Fruit fly (Drosophila melanogaster): ENCODE measurements around the gene Pits.

Gene Pits

dm6 chrX:12567663-12568062, 15.3 kb downstream of the Pits start (continued):
- TF ChIP-seq CG10669 (GFP tag; optimal IDR thresholded peaks at IDR 0.05) (peak; percentile 61), Hr4 (GFP tag; optimal IDR thresholded peaks at IDR 0.05) (peak; percentile 72), CG6276 (GFP tag; optimal IDR thresholded peaks at IDR 0.05) (peak; percentile 72), Hr38 (GFP tag; optimal IDR thresholded peaks at IDR 0.05) (no peak), CG10631 (GFP tag; optimal IDR thresholded peaks at IDR 0.05) (peak; percentile 68), CG34406 (GFP tag; optimal IDR thresholded peaks at IDR 0.05) (peak; percentile 71), CG6163 (GFP tag; IDR thresholded peaks at IDR 0.05) (peak; percentile 79), Hr39 (GFP tag; optimal IDR thresholded peaks at IDR 0.05) (no peak), CG8632 (GFP tag; optimal IDR thresholded peaks at IDR 0.05) (peak; percentile 72), Sox14 (GFP tag; optimal IDR thresholded peaks at IDR 0.05) (peak; percentile 22), fd85E (GFP tag; optimal IDR thresholded peaks at IDR 0.05) (no peak), Sox15 (GFP tag; optimal IDR thresholded peaks at IDR 0.05) (peak; percentile 2), Ets96B (tag; optimal IDR thresholded peaks at IDR 0.05) (peak; percentile 75), CG6808 (GFP tag; optimal IDR thresholded peaks at IDR 0.05) (peak; percentile 54), fkh (GFP tag; optimal IDR thresholded peaks at IDR 0.05) (no peak), Gug (GFP tag; IDR thresholded peaks at IDR 0.05) (peak; percentile 72), Lpt (GFP tag; optimal IDR thresholded peaks at IDR 0.05) (peak; percentile 29), spab (GFP tag; optimal IDR thresholded peaks at IDR 0.05) (peak; percentile 40), dac (GFP tag; optimal IDR thresholded peaks at IDR 0.05) (peak; percentile 9), acj6 (GFP tag; optimal IDR thresholded peaks at IDR 0.05) (peak; percentile 70), CG16779 (tag; optimal IDR thresholded peaks at IDR 0.05) (peak; percentile 47), Smox (GFP tag; optimal IDR thresholded peaks at IDR 0.05) (peak; percentile 50), CG31627 (GFP tag; optimal IDR thresholded peaks at IDR 0.05) (peak; percentile 10), Ets21C (GFP tag; optimal IDR thresholded peaks at IDR 0.05) (peak; percentile 2), salr (GFP tag; optimal IDR thresholded peaks at IDR 0.05) (peak; percentile 5 to 17), Met (GFP tag; optimal IDR thresholded peaks at IDR 0.05) (peak; percentile 48), CG32006 (GFP tag; optimal IDR thresholded peaks at IDR 0.05) (peak; percentile 81)

dm6 chrX:12552824-12553223, 30.2 kb downstream of the Pits start, which contains the start of gene Cpr11B:
Gene Cpr11B, plus strand, starts transcription at chrX:12553124.
- no peak for TF ChIP-seq Sox14 (GFP tag; optimal IDR thresholded peaks at IDR 0.05)
- TF ChIP-seq topi (GFP tag; optimal IDR thresholded peaks at IDR 0.05), result no peak
- no peak for TF ChIP-seq Ets21C (GFP tag; optimal IDR thresholded peaks at IDR 0.05)
- TF ChIP-seq Met (GFP tag; optimal IDR thresholded peaks at IDR 0.05), result no peak
- no peak for TF ChIP-seq Smox (GFP tag; optimal IDR thresholded peaks at IDR 0.05)
- no peak for TF ChIP-seq CG4318 (GFP tag; optimal IDR thresholded peaks at IDR 0.05)
- TF ChIP-seq esn (GFP tag; optimal IDR thresholded peaks at IDR 0.05), result no peak
- no peak for TF ChIP-seq dsx (GFP tag; optimal IDR thresholded peaks at IDR 0.05; ENCODE audit: poor library complexity, severe bottlenecking)
- TF ChIP-seq CG16779 (tag; optimal IDR thresholded peaks at IDR 0.05), result no peak
- TF ChIP-seq net (GFP tag; optimal IDR thresholded peaks at IDR 0.05), result no peak
- no peak for TF ChIP-seq fd85E (GFP tag; optimal IDR thresholded peaks at IDR 0.05)
- TF ChIP-seq CG6792 (GFP tag; optimal IDR thresholded peaks at IDR 0.05), result no peak
- no peak for TF ChIP-seq CG3032 (tag; optimal IDR thresholded peaks at IDR 0.05)
- TF ChIP-seq cyc (GFP tag; optimal IDR thresholded peaks at IDR 0.05), result no peak

DNA sequence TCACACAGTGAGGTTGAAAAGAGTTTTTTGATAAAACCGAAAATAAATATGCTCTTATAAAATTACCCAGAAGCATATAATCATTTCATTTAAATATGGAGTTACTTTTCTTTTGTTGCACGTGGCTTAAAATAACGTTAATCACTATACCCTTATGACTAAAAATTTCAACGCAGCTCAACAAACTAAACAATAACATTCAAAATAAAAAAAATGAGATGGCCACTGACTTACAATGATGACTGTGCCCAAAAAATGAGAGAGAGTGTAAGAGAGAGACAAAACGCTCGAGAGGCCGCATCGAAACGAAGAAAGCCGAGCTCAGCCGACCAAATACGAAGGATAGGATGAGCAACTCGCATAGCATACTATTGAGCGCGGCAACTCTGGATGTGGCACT, 35.3 kb downstream of the Pits start:
- TF ChIP-seq Sox15 (GFP tag; optimal IDR thresholded peaks at IDR 0.05), result no peak
- no peak for TF ChIP-seq cyc (GFP tag; optimal IDR thresholded peaks at IDR 0.05)
- TF ChIP-seq Hr39 (GFP tag; optimal IDR thresholded peaks at IDR 0.05), result peak; percentile 21
- TF ChIP-seq Eip78C (GFP tag), result peak; percentile 6
- TF ChIP-seq CG6792 (GFP tag; optimal IDR thresholded peaks at IDR 0.05), result peak; percentile 2
- peak; percentile 10 for TF ChIP-seq Sox14 (GFP tag; optimal IDR thresholded peaks at IDR 0.05)
- TF ChIP-seq CG11762 (GFP tag; optimal IDR thresholded peaks at IDR 0.05; ENCODE audit: insufficient read depth), result no peak
- TF ChIP-seq eg (GFP tag; IDR thresholded peaks at IDR 0.05), result 0 out of 3 replicates have a peak, but pooled peaks have one; percentile 25
- TF ChIP-seq salr (GFP tag; optimal IDR thresholded peaks at IDR 0.05), result no peak
- TF ChIP-seq Sox102F (GFP tag; optimal IDR thresholded peaks at IDR 0.05), result no peak
- TF ChIP-seq Met (GFP tag; optimal IDR thresholded peaks at IDR 0.05), result peak; percentile 5
- TF ChIP-seq ss (GFP tag; optimal IDR thresholded peaks at IDR 0.05), result no peak
- no peak for TF ChIP-seq fkh (GFP tag; optimal IDR thresholded peaks at IDR 0.05)
- TF ChIP-seq Ets96B (tag; optimal IDR thresholded peaks at IDR 0.05), result no peak
- no peak for TF ChIP-seq CG11902 (GFP tag; optimal IDR thresholded peaks at IDR 0.05)
- TF ChIP-seq CG9139 (GFP tag; optimal IDR thresholded peaks at IDR 0.05), result no peak
- no peak for TF ChIP-seq lz (GFP tag; optimal IDR thresholded peaks at IDR 0.05)
- TF ChIP-seq CG3032 (tag; optimal IDR thresholded peaks at IDR 0.05), result peak; percentile 4
- no peak for TF ChIP-seq fd85E (GFP tag; optimal IDR thresholded peaks at IDR 0.05)
- no peak for TF ChIP-seq Lpt (GFP tag; optimal IDR thresholded peaks at IDR 0.05)
- TF ChIP-seq CG15336 (GFP tag; IDR thresholded peaks at IDR 0.05), result no peak
- peak; percentile 4 for TF ChIP-seq CG31627 (GFP tag; optimal IDR thresholded peaks at IDR 0.05)
- TF ChIP-seq net (GFP tag; optimal IDR thresholded peaks at IDR 0.05), result no peak
- no peak for TF ChIP-seq CG6163 (GFP tag; IDR thresholded peaks at IDR 0.05)
- no peak for TF ChIP-seq dsx (GFP tag; optimal IDR thresholded peaks at IDR 0.05; ENCODE audit: poor library complexity, severe bottlenecking)
- no peak for TF ChIP-seq dac (GFP tag; optimal IDR thresholded peaks at IDR 0.05)

All from whole organism, prepupa.